Worm (Caenorhabditis elegans) whole organism, young adult: ENCODE data around the gene M02B7.2.

ENCODE experiments used
- B0261.1 ChIP-seq: sonication (generic microtip); optimal IDR thresholded peaks from 2 replicates; lab custom pipeline; 2016; ENCODE audit warnings: mild to moderate bottlenecking, missing genetic modification characterization, moderate library complexity, missing compliant biosample characterization
- C06A6.2 ChIP-seq: fragments of 200-800 bp; sonication (Bioruptor generic); conservative IDR thresholded peaks from 2 replicates; pipeline ENCODE4 v1.3.6; 2022; ENCODE audit warnings: missing genetic modification characterization, missing compliant biosample characterization
- akir-1 ChIP-seq: fragments of 200-800 bp; sonication (Bioruptor generic); optimal IDR thresholded peaks from 2 replicates; lab custom pipeline; 2018; ENCODE audit warnings: mild to moderate bottlenecking, missing genetic modification characterization, moderate library complexity, missing compliant biosample characterization
- bed-1 ChIP-seq: fragments of 200-800 bp; sonication (Bioruptor generic); IDR thresholded peaks from 2 replicates; pipeline ENCODE4 v1.3.6; 2022; ENCODE audit warnings: missing genetic modification reagents, missing genetic modification characterization, missing compliant biosample characterization
- cebp-2 ChIP-seq: fragments of 200-800 bp; sonication (Bioruptor generic); IDR thresholded peaks from 2 replicates; pipeline ENCODE4 v1.3.6; 2022; ENCODE audit warnings: missing genetic modification characterization, missing compliant biosample characterization
- chd-7 ChIP-seq: sonication (generic microtip); optimal IDR thresholded peaks from 2 replicates; lab custom pipeline; 2016; ENCODE audit warnings: mild to moderate bottlenecking, missing genetic modification characterization, moderate library complexity, missing compliant biosample characterization
- die-1 ChIP-seq: sonication (generic microtip); optimal IDR thresholded peaks from 2 replicates; lab custom pipeline; 2016; ENCODE audit warnings: missing genotype, mild to moderate bottlenecking, missing genetic modification characterization, missing compliant biosample characterization
- lsy-27 ChIP-seq: sonication (generic microtip); optimal IDR thresholded peaks from 2 replicates; lab custom pipeline; 2017; ENCODE audit warnings: missing genetic modification characterization, mild to moderate bottlenecking, missing compliant biosample characterization, antibody characterized with exemption, missing genotype, borderline replicate concordance; ENCODE audit not compliant: insufficient read depth
- unc-62 ChIP-seq: fragments of 150-350 bp; optimal IDR thresholded peaks from 2 replicates; lab custom pipeline; 2014; ENCODE audit warnings: missing biosample characterization, missing genetic modification reagents, missing genetic modification characterization
- zfh-2 ChIP-seq: fragments of 200-800 bp; sonication (Bioruptor generic); conservative IDR thresholded peaks from 2 replicates; pipeline ENCODE4 v1.3.6; 2022; ENCODE audit warnings: missing genetic modification reagents, missing genetic modification characterization, missing compliant biosample characterization
- ztf-22 ChIP-seq: fragments of 200-800 bp; sonication (Bioruptor generic); optimal IDR thresholded peaks from 2 replicates; lab custom pipeline; 2018; ENCODE audit warnings: mild to moderate bottlenecking, missing genetic modification characterization, moderate library complexity, missing compliant biosample characterization
- ztf-25 ChIP-seq: fragments of 200-800 bp; sonication (Bioruptor generic); IDR thresholded peaks from 2 replicates; pipeline ENCODE4 v1.3.6; 2022; ENCODE audit warnings: missing genetic modification reagents, missing genetic modification characterization, missing compliant biosample characterization
- ztf-28 ChIP-seq: fragments of 200-800 bp; sonication (Bioruptor generic); IDR thresholded peaks from 2 replicates; pipeline ENCODE4 v1.3.6; 2022; ENCODE audit warnings: missing genetic modification reagents, missing genetic modification characterization, missing compliant biosample characterization

ce11 chrIV:3835065-3835464 is 31.7 kb downstream of the M02B7.2 start, which contains the start of gene cal-3:
- TF ChIP-seq ztf-25 (no peak), unc-62 (GFP tag; lab: Kevin White, UChicago) (no peak), C06A6.2 (GFP tag; lab: Robert Waterston, UW) (no peak), ztf-28 (GFP tag; lab: Robert Waterston, UW) (no peak), lsy-27 (no peak), akir-1 (GFP tag; lab: Kevin White, UChicago) (no peak), die-1 (no peak), chd-7 (tag; lab: Kevin White, UChicago) (no peak), bed-1 (GFP tag; lab: Robert Waterston, UW) (no peak), zfh-2 (GFP tag; lab: Robert Waterston, UW) (no peak), cebp-2 (GFP tag; lab: Robert Waterston, UW) (no peak), ztf-22 (GFP tag; lab: Kevin White, UChicago) (no peak), B0261.1 (no peak)
